Worm (Caenorhabditis elegans) whole organism, late embryonic: ENCODE measurements around the gene C18H9.6.

Source experiments
- ceh-45 ChIP-seq: fragments of 200-800 bp; sonication (Bioruptor generic); IDR thresholded peaks from 2 replicates; pipeline ENCODE4 v1.3.6; 2022; ENCODE audit warnings: missing genetic modification reagents, missing genetic modification characterization, missing compliant biosample characterization
- elt-2 ChIP-seq: sonication (generic microtip); optimal IDR thresholded peaks from 2 replicates; lab custom pipeline; 2016; ENCODE audit warnings: missing genetic modification reagents, missing genetic modification characterization, missing compliant biosample characterization
- fkh-10 ChIP-seq: fragments of 150-350 bp; optimal IDR thresholded peaks from 2 replicates; lab custom pipeline; 2014; ENCODE audit warnings: missing biosample characterization, missing genetic modification reagents, missing genetic modification characterization

DNA sequence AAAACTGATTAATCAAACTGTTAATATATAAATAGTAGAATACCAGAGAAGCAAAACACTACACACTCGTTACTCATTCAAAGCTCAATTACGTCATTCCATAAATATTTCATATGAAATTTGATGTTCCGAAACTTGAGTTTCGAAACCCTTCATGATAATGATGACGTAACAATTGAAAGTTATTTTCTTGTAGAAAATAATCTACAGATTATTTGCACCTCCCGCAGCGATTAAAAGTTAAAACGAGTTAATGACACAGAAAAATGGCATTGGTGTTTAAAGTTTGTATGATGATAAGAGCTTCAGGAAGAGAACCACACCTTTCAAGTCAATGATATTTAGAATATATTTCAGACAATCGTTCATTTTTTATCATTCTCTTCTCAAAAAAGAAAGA is 27.5 kb downstream of the C18H9.6 start, which contains the start of gene H43E16.1:
- TF ChIP-seq ceh-45 (GFP tag; lab: Robert Waterston, UW), result no peak
- no peak for TF ChIP-seq fkh-10 (GFP tag; lab: Kevin White, UChicago)
- no peak for TF ChIP-seq elt-2 (tag; lab: Kevin White, UChicago)
